Worm (Caenorhabditis elegans): ENCODE measurements around the gene C50B6.7.

DNA sequence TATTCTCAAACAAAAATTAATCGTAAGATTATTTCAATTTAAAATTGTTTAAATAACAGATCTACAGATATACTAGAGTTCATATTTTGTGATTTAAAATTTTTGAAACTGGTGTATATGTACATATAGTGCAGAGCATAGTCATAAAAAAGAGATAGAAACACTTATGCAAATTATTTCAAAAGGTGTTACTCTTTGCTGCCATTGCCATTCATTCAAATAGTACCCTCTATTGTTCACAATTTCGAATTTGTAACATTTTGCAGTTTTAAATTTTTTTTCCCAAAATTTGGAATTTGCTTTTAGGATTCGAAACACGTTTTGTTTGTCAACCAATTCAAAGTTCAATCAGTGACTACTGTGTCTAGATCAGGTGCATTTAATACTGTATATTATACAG is 35.5 kb upstream of the C50B6.7 start, which contains the start of gene F32H5.4:
- TF ChIP-seq snpc-4 (tag; optimal IDR thresholded peaks at IDR 0.05) (no peak), mep-1 (tag; optimal IDR thresholded peaks at IDR 0.05) (no peak), skn-1 (tag; optimal IDR thresholded peaks at IDR 0.05) (no peak), ama-1 (optimal IDR thresholded peaks at IDR 0.05) (no peak), tbx-2 (tag; optimal IDR thresholded peaks at IDR 0.05) (no peak), nhr-20 (tag; optimal IDR thresholded peaks at IDR 0.05) (no peak), F16B12.6 (tag; optimal IDR thresholded peaks at IDR 0.05) (no peak), efl-1 (optimal IDR thresholded peaks at IDR 0.05) (no peak), efl-1 (GFP tag; optimal IDR thresholded peaks at IDR 0.05 in 1 of 2) (peak in 1 of 2 experiments; percentile 90), egl-27 (tag; optimal IDR thresholded peaks at IDR 0.05) (no peak), grh-1 (GFP tag; IDR thresholded peaks at IDR 0.05) (no peak)
